Worm (Caenorhabditis elegans) whole organism, L4 larva: ENCODE measurements around the gene zig-4.

Experiments
- D1046.2 ChIP-seq: fragments of 200-800 bp; sonication (Bioruptor generic); IDR thresholded peaks from 2 replicates; pipeline ENCODE4 v1.3.6; 2022; ENCODE audit warnings: missing genetic modification characterization, missing compliant biosample characterization
- F44E2.7 ChIP-seq: fragments of 200-800 bp; sonication (Bioruptor generic); IDR thresholded peaks from 2 replicates; pipeline ENCODE4 v2.1.2; 2022; ENCODE audit warnings: missing genetic modification characterization, missing compliant biosample characterization
- T26A8.4 ChIP-seq: fragments of 200-800 bp; sonication (Bioruptor generic); IDR thresholded peaks from 2 replicates; pipeline ENCODE4 v1.3.6; 2022; ENCODE audit warnings: missing genetic modification characterization, missing compliant biosample characterization
- Y48G9A.11 ChIP-seq: fragments of 200-800 bp; sonication (Bioruptor generic); IDR thresholded peaks from 2 replicates; pipeline ENCODE4 v1.3.6; 2022; ENCODE audit warnings: missing genetic modification reagents, missing genetic modification characterization, missing compliant biosample characterization
- aha-1 ChIP-seq: fragments of 150-350 bp; peaks from one replicate; lab custom pipeline; 2014; ENCODE audit warnings: missing biosample characterization, missing genetic modification characterization
- aly-2 ChIP-seq: sonication (generic microtip); optimal IDR thresholded peaks from 2 replicates; lab custom pipeline; 2018; ENCODE audit warnings: missing biosample characterization, missing genetic modification characterization
- ceh-20 ChIP-seq: fragments of 200-800 bp; sonication (Bioruptor generic); IDR thresholded peaks from 2 replicates; pipeline ENCODE4 v1.3.6; 2022; ENCODE audit warnings: missing genetic modification reagents, missing genetic modification characterization, missing compliant biosample characterization
- ceh-28 ChIP-seq: fragments of 150-350 bp; optimal IDR thresholded peaks from 2 replicates; lab custom pipeline; 2014; ENCODE audit warnings: missing biosample characterization, missing genetic modification reagents, missing genetic modification characterization
- ceh-32 ChIP-seq: sonication (generic microtip); optimal IDR thresholded peaks from 2 replicates; lab custom pipeline; 2016; ENCODE audit warnings: mild to moderate bottlenecking, missing genetic modification characterization, missing compliant biosample characterization; ENCODE audit not compliant: poor library complexity
- ceh-62 ChIP-seq: sonication (generic microtip); optimal IDR thresholded peaks from 2 replicates; lab custom pipeline; 2017; ENCODE audit warnings: missing biosample characterization, missing genetic modification characterization
- daf-16 ChIP-seq, 3 experiments: sonication (generic microtip); optimal IDR thresholded peaks; 2 replicates each; lab custom pipeline; 2016 to 2017; ENCODE audit warnings: missing genetic modification characterization in 3 of 3, missing genetic modification reagents in 3 of 3, mild to moderate bottlenecking in 2 of 3, missing compliant biosample characterization in 2 of 3, missing biosample characterization in 1 of 3, moderate library complexity in 1 of 3
- daf-19 ChIP-seq: fragments of 200-800 bp; sonication (Bioruptor generic); conservative IDR thresholded peaks from 2 replicates; pipeline ENCODE4 v1.3.6; 2022; ENCODE audit warnings: missing genetic modification characterization, missing compliant biosample characterization
- dmd-8 ChIP-seq: fragments of 200-800 bp; sonication (Bioruptor generic); IDR thresholded peaks from 2 replicates; pipeline ENCODE4 v1.3.6; 2022; ENCODE audit warnings: missing genetic modification characterization, missing compliant biosample characterization
- dpl-1 ChIP-seq: fragments of 150-350 bp; optimal IDR thresholded peaks from 2 replicates; lab custom pipeline; 2014; ENCODE audit warnings: missing biosample characterization, missing genetic modification reagents, missing genetic modification characterization
- dve-1 ChIP-seq: sonication (generic microtip); optimal IDR thresholded peaks from 2 replicates; lab custom pipeline; 2017; ENCODE audit warnings: antibody characterized with exemption, mild to moderate bottlenecking, missing genetic modification characterization, missing compliant biosample characterization; ENCODE audit not compliant: insufficient read depth
- fos-1 ChIP-seq: fragments of 150-350 bp; optimal IDR thresholded peaks from 2 replicates; lab custom pipeline; 2014; ENCODE audit warnings: missing biosample characterization, missing genetic modification characterization
- hif-1 ChIP-seq, 2 experiments: sonication (generic microtip); optimal IDR thresholded peaks; 2 replicates each; lab custom pipeline; 2016 to 2017; ENCODE audit warnings: missing compliant biosample characterization in 2 of 2, missing genetic modification characterization in 2 of 2, missing genetic modification reagents in 2 of 2, missing genotype in 2 of 2, mild to moderate bottlenecking in 1 of 2
- hlh-11 ChIP-seq: fragments of 200-800 bp; sonication (Bioruptor generic); optimal IDR thresholded peaks from 2 replicates; lab custom pipeline; 2018; ENCODE audit warnings: mild to moderate bottlenecking, missing genetic modification characterization, missing compliant biosample characterization
- hmg-1.1 ChIP-seq: fragments of 200-800 bp; sonication (Bioruptor generic); IDR thresholded peaks from 2 replicates; pipeline ENCODE4 v1.3.6; 2022; ENCODE audit warnings: missing genetic modification reagents, missing genetic modification characterization, missing compliant biosample characterization
- lin-29 ChIP-seq: fragments of 200-800 bp; sonication (Bioruptor generic); IDR thresholded peaks from 2 replicates; pipeline ENCODE4 v1.3.6; 2022; ENCODE audit warnings: missing genetic modification reagents, missing genetic modification characterization, missing compliant biosample characterization
- lir-3 ChIP-seq: sonication (generic microtip); optimal IDR thresholded peaks from 2 replicates; lab custom pipeline; 2016; ENCODE audit warnings: mild to moderate bottlenecking, missing genetic modification characterization, missing compliant biosample characterization
- madf-5 ChIP-seq, 2 experiments: fragments of 200-800 bp; sonication (Bioruptor generic); IDR thresholded peaks; 2 replicates each; pipeline ENCODE4 v1.3.6; 2022; ENCODE audit warnings: missing compliant biosample characterization in 2 of 2, missing genetic modification characterization in 2 of 2
- mdl-1 ChIP-seq, 2 experiments: fragments of 150-350 bp in 1 of 2; sonication (generic microtip) in 1 of 2; optimal IDR thresholded peaks; 2 replicates each; lab custom pipeline; 2014 to 2017; ENCODE audit warnings: missing biosample characterization in 2 of 2, missing genetic modification characterization in 2 of 2
- mep-1 ChIP-seq: fragments of 150-350 bp; sonication (generic microtip); optimal IDR thresholded peaks from 3 replicates; lab custom pipeline; 2014; ENCODE audit warnings: missing biosample characterization, missing genetic modification characterization
- mxl-3 ChIP-seq: fragments of 200-800 bp; sonication (Bioruptor generic); optimal IDR thresholded peaks from 2 replicates; lab custom pipeline; 2018; ENCODE audit warnings: mild to moderate bottlenecking, missing genetic modification characterization, missing compliant biosample characterization
- nhr-102 ChIP-seq: sonication (generic microtip); optimal IDR thresholded peaks from 2 replicates; lab custom pipeline; 2016; ENCODE audit warnings: mild to moderate bottlenecking, missing genetic modification characterization, moderate library complexity, missing compliant biosample characterization
- nhr-237 ChIP-seq: sonication (generic microtip); optimal IDR thresholded peaks from 2 replicates; lab custom pipeline; 2017; ENCODE audit warnings: missing biosample characterization, missing genetic modification characterization
- nhr-28 ChIP-seq: fragments of 150-350 bp; optimal IDR thresholded peaks from 2 replicates; lab custom pipeline; 2014; ENCODE audit warnings: missing biosample characterization, missing genetic modification characterization
- nhr-42 ChIP-seq: fragments of 200-800 bp; sonication (Bioruptor generic); IDR thresholded peaks from 2 replicates; pipeline ENCODE4 v1.3.6; 2022; ENCODE audit warnings: missing genetic modification characterization, missing compliant biosample characterization
- nhr-48 ChIP-seq: sonication (generic microtip); optimal IDR thresholded peaks from 2 replicates; lab custom pipeline; 2016; ENCODE audit warnings: mild to moderate bottlenecking, missing genetic modification characterization, missing compliant biosample characterization
- nhr-6 ChIP-seq: fragments of 150-350 bp; optimal IDR thresholded peaks from 2 replicates; lab custom pipeline; 2014; ENCODE audit warnings: missing biosample characterization, missing genetic modification characterization
- nhr-77 ChIP-seq: fragments of 150-350 bp; optimal IDR thresholded peaks from 2 replicates; lab custom pipeline; 2014; ENCODE audit warnings: missing biosample characterization, missing genetic modification characterization
- rbr-2 ChIP-seq: sonication (generic microtip); optimal IDR thresholded peaks from 2 replicates; lab custom pipeline; 2016; ENCODE audit warnings: missing genotype, missing genetic modification characterization, missing compliant biosample characterization
- saeg-2 ChIP-seq: fragments of 200-800 bp; sonication (Bioruptor generic); IDR thresholded peaks from 2 replicates; pipeline ENCODE4 v1.3.6; 2022; ENCODE audit warnings: missing genetic modification reagents, missing genetic modification characterization, missing compliant biosample characterization
- set-16 ChIP-seq: fragments of 200-800 bp; sonication (Bioruptor generic); IDR thresholded peaks from 2 replicates; pipeline ENCODE4 v1.3.6; 2022; ENCODE audit warnings: missing genetic modification reagents, missing genetic modification characterization, missing compliant biosample characterization
- snpc-1.2 ChIP-seq: fragments of 200-800 bp; sonication (Bioruptor generic); IDR thresholded peaks from 2 replicates; pipeline ENCODE4 v1.3.6; 2022; ENCODE audit warnings: missing genetic modification reagents, missing genetic modification characterization, missing compliant biosample characterization
- spr-1 ChIP-seq: sonication (generic microtip); optimal IDR thresholded peaks from 2 replicates; lab custom pipeline; 2016; ENCODE audit warnings: mild to moderate bottlenecking, missing genetic modification characterization, missing compliant biosample characterization
- spr-3 ChIP-seq: fragments of 200-800 bp; sonication (Bioruptor generic); optimal IDR thresholded peaks from 2 replicates; lab custom pipeline; 2018; ENCODE audit warnings: mild to moderate bottlenecking, missing genetic modification characterization, missing compliant biosample characterization
- unc-39 ChIP-seq: sonication (generic microtip); optimal IDR thresholded peaks from 2 replicates; lab custom pipeline; 2017; ENCODE audit warnings: missing biosample characterization, missing genetic modification characterization
- zip-2 ChIP-seq: fragments of 150-350 bp; optimal IDR thresholded peaks from 2 replicates; lab custom pipeline; 2014; ENCODE audit warnings: missing biosample characterization, missing genetic modification characterization

Gene zig-4

DNA sequence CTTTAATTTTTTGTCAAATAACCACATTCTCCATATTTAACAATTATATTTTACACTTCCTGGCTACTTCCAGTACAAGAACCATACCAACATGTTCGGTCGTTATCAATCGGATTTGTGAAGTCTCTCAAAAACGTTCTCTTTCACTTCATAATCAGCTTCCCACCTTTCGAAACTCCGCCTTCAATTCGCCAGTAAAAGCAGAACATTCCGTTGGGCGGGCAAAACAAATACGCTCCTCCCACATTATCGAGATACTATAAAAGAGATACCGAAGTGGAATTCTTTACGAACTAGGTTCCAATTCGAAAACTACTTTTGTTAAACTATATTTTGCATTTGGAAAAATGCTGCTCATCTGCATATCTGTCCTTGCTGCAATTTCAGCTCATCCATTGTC, 5.2 kb downstream of the zig-4 start, which contains the start of gene zig-3:
TSS of gene zig-3 (plus strand) at position 301 of the 400 bp plus-strand sequence.
- TF ChIP-seq ceh-32 (no peak), nhr-77 (tag; lab: Kevin White, UChicago) (no peak), mep-1 (tag; lab: Kevin White, UChicago) (no peak), nhr-28 (tag; lab: Kevin White, UChicago) (no peak), lir-3 (tag; lab: Kevin White, UChicago) (no peak)

ce11 chrX:7932453-7932852, 7.2 kb downstream of the zig-4 start:
- TF ChIP-seq madf-5 (GFP tag; IDR thresholded peaks at IDR 0.05; lab: Robert Waterston, UW) (no peak), hlh-11 (tag; lab: Kevin White, UChicago) (no peak), saeg-2 (GFP tag; lab: Robert Waterston, UW) (no peak), unc-39 (tag; lab: Kevin White, UChicago) (no peak), fos-1 (tag; lab: Kevin White, UChicago) (no peak), nhr-6 (tag; lab: Kevin White, UChicago) (no peak)

DNA sequence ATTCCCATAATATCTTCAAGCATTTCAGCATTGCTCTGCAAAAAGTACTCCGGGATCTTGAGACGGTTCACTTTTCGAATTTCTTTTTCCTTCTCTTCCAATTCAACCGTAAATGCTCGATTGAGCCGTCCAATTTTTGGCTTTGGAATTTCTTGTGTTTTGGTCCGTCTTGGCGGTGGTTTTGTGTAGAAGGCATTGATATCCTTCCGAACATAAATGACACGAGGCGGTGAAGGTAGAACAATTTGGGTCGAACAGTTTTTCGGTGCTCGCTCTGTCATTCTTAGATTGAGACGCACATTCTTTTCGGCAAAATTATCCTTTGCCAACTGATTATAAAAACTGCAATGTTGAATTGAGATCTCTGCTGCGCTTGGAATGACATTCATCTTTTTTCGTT, 17.4 kb downstream of the zig-4 start:
- TF ChIP-seq aha-1 (tag; lab: Kevin White, UChicago) (peak; percentile 90), lin-29 (GFP tag; lab: Robert Waterston, UW) (no peak), ceh-62 (tag; lab: Kevin White, UChicago) (no peak), hlh-11 (tag; lab: Kevin White, UChicago) (no peak)

DNA sequence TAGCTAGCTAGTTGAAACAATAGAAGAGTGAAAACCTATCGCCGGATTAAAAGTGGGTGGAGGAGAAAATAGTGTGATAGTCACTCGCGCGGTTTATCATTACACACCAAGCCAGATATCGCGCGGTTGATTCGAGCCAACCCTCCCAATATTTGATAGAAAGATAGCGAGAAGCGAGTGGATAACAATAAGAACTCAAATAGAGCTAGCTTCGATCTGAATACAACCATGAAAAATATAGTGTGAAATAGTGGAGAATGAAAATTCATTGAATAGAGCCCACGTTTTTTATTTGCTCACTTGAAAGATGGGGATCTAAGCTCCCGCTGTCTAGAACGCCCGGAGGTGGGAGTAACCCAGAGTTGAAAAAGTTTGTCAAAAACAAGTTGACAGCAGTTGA, 19.8 kb downstream of the zig-4 start, which contains the start of gene tnt-3:
TSS of gene tnt-3 (minus strand) at position 101 of the 400 bp plus-strand sequence.
- no peak for TF ChIP-seq spr-3 (GFP tag; lab: Kevin White, UChicago)
- no peak for TF ChIP-seq zip-2 (tag; lab: Kevin White, UChicago)
- no peak for TF ChIP-seq ceh-20 (GFP tag; lab: Robert Waterston, UW)
- TF ChIP-seq Y48G9A.11 (GFP tag; lab: Robert Waterston, UW) = no peak
- TF ChIP-seq hmg-1.1 (GFP tag; lab: Robert Waterston, UW) = no peak
- no peak for TF ChIP-seq lin-29 (GFP tag; lab: Robert Waterston, UW)
- no peak for TF ChIP-seq D1046.2 (GFP tag; lab: Robert Waterston, UW)

DNA sequence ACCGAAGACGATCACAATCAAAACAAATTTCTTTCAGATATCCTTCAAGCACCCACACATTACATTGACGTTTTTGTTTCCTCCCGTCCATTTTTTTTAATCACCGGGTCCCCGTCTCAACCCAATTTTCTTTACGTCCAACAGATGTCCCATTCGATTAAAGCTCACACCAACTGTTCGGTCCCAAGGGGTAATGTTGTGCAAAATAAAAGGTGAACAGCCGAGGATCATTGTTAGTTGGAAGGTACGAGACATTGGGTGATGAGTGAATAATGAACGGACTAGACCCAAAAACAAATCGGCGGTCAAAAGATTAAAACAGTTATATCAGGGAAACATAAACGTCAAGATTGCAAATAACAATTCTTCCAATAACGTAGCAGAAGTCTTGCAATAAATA, 20.2 kb downstream of the zig-4 start:
- TF ChIP-seq ceh-28 (tag; lab: Kevin White, UChicago) = no peak
- peak; percentile 17 for TF ChIP-seq hlh-11 (tag; lab: Kevin White, UChicago)
- TF ChIP-seq unc-39 (tag; lab: Kevin White, UChicago) = no peak
- TF ChIP-seq aha-1 (tag; lab: Kevin White, UChicago) = peak; percentile 30
- TF ChIP-seq dpl-1 = no peak
- no peak for TF ChIP-seq ceh-20 (GFP tag; lab: Robert Waterston, UW)
- TF ChIP-seq daf-19 (GFP tag; lab: Robert Waterston, UW) = no peak
- TF ChIP-seq daf-16 (GFP tag; optimal IDR thresholded peaks at IDR 0.05; lab: Kevin White, UChicago) = peak in 1 of 2 experiments; percentile 29
- no peak for TF ChIP-seq daf-16 (tag; optimal IDR thresholded peaks at IDR 0.05; lab: Kevin White, UChicago)
- no peak for TF ChIP-seq T26A8.4 (GFP tag; lab: Robert Waterston, UW)
- no peak for TF ChIP-seq snpc-1.2 (GFP tag; lab: Robert Waterston, UW)
- no peak for TF ChIP-seq saeg-2 (GFP tag; lab: Robert Waterston, UW)
- no peak for TF ChIP-seq nhr-42 (GFP tag; lab: Robert Waterston, UW)
- no peak for TF ChIP-seq dmd-8

- TF ChIP-seq lin-29 (GFP tag; lab: Robert Waterston, UW) (0 out of 2 replicates have a peak, but pooled peaks have one; percentile 40), saeg-2 (GFP tag; lab: Robert Waterston, UW) (0 out of 2 replicates have a peak, but pooled peaks have one; percentile 67), dve-1 (tag; lab: Kevin White, UChicago) (peak; percentile 46), nhr-102 (peak; percentile 53), aha-1 (tag; lab: Kevin White, UChicago) (peak; percentile 99), hmg-1.1 (GFP tag; lab: Robert Waterston, UW) (peak; percentile 90), spr-1 (peak; percentile 48), nhr-237 (tag; lab: Kevin White, UChicago) (no peak), aly-2 (tag; lab: Kevin White, UChicago) (no peak), rbr-2 (tag; lab: Kevin White, UChicago) (peak; percentile 83), Y48G9A.11 (GFP tag; lab: Robert Waterston, UW) (no peak), mdl-1 (tag; optimal IDR thresholded peaks at IDR 0.05; lab: Kevin White, UChicago) (peak; percentile 52 to 85), mxl-3 (GFP tag; lab: Kevin White, UChicago) (peak; percentile 81), F44E2.7 (no peak), hif-1 (tag; optimal IDR thresholded peaks at IDR 0.05; lab: Kevin White, UChicago) (peak; percentile 48 to 91), hlh-11 (tag; lab: Kevin White, UChicago) (peak; percentile 98), set-16 (GFP tag; lab: Robert Waterston, UW) (peak; percentile 83), nhr-48 (tag; lab: Kevin White, UChicago) (peak; percentile 54)
These were observed 26.3 kb downstream of the zig-4 start for ce11 chrX:7951578-7951977.
